Fruit fly (Drosophila melanogaster) Kc167 (cell line): ENCODE data around the gene Vps45.
A peak's percentile ranks its signal among the peaks of the same experiment; 100 is the strongest.

Experiments
- Myc ChIP-seq: fragments of >200 bp; optimal IDR thresholded peaks from 2 replicates; lab custom pipeline; 2017; ENCODE audit warnings: missing external identifiers
- Sin3A ChIP-seq: fragments of >200 bp; optimal IDR thresholded peaks from 2 replicates; lab custom pipeline; 2018; ENCODE audit warnings: missing external identifiers
- h ChIP-seq: fragments of >200 bp; optimal IDR thresholded peaks from 3 replicates; lab custom pipeline; 2018; ENCODE audit warnings: missing external identifiers
- insv ChIP-seq: fragments of >200 bp; optimal IDR thresholded peaks from 3 replicates; lab custom pipeline; 2018; ENCODE audit warnings: missing external identifiers
- psq ChIP-seq: fragments of >200 bp; optimal IDR thresholded peaks from 2 replicates; lab custom pipeline; 2017; ENCODE audit warnings: missing external identifiers
- ttk ChIP-seq: sonication (Bioruptor generic); optimal IDR thresholded peaks from 2 replicates; lab custom pipeline; 2017; ENCODE audit warnings: missing external identifiers

Gene Vps45

DNA sequence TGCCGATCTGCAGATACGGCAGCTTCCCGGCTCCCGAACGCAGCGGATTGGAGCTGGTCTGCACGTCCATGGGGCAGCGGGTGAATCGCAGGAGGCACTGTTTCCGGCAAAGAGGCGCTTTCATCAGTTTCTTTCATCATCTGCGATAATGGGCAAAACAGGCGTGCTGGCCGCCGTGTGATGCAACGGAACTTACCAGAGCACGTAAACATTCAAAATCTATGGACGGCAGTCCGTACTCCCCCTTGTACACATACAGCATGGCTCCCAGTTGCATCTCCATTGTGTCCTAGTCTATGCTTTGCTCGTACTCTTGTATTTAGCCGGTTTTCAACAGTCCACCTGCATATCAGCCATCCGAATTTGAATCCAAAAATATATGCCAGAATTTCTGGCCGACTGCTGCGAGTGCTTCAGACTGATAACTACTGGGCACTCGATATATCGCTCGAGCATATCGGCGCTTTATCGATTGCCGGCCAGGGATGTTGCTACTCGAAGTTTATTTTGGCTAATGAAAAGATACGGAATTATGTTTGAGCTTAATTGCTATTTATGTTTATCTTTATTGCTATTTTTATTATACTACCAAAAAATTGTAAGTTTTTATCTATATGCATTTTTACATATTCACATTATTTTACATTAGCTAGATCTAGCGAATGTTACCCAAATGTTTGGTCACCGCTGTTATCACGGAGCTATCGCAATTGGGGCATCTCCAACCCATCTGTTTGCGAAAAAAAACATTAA is at the start of gene Vps45, which contains the start of gene CG9393:
Gene Vps45, plus strand, starts transcription at position 685 of the 753 bp plus-strand sequence.
Gene CG9393, minus strand, starts transcription at position 434 of the 753 bp plus-strand sequence.
- TF ChIP-seq Myc (lab: Kevin White, UChicago) = no peak
- no peak for TF ChIP-seq insv
- TF ChIP-seq h = no peak
- TF ChIP-seq Sin3A (lab: Kevin White, UChicago) = peak; percentile 6

DNA sequence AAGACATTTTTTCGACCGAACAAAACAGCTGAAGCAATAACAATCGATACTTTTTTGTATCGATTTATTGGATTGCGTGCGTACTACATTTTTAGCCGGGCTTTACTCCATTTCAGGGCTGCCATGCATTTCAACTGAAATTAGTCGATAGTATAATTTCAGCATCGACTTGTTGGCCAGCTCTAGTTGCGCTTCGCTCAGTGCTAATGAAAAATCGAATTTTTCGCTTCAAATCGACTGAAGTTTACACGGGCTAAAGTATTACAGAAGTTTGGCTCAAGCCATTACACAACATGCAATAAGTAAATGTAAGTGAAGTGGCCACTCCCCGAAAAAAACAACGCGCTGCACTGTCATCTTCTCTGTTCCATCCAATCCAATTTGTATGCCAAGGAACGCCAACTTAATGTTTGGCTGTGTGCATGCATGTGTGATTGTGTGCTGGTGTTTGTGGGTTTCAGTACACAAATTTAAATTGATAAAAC is 47.8 kb upstream of the Vps45 start, which contains the start of the genes mRpL47, CG8176 and Kdm3:
Gene mRpL47, minus strand, starts transcription at position 49 of the 485 bp plus-strand sequence.
Gene CG8176, plus strand, starts transcription at position 148 of the 485 bp plus-strand sequence.
Gene Kdm3, plus strand, starts transcription at position 148 of the 485 bp plus-strand sequence.
- no peak for TF ChIP-seq Myc (lab: Kevin White, UChicago)
- no peak for TF ChIP-seq Sin3A (lab: Kevin White, UChicago)
- no peak for TF ChIP-seq insv
- TF ChIP-seq ttk (lab: Kevin White, UChicago) = no peak
- TF ChIP-seq h = no peak

DNA sequence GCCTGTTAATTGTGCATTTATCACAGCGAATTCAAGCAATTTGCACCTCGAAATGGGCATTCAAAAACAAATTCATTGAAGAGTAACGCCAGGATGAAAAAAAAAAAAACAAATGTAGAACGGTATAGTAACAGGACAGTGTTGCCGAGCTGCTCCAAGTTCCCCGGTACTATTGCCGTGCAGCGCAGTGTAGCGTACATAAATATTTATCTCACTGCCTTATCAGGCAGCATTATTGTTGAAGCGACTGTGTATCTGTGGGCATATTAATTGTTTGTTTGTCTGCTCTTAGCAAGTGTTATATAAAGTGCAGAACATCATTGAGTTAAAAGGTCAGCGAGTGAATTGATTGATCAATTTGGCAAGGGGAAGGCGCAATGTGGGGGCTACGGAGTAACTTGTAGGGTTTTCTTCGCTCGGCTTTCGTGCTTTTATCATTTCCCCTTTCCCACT is 47.3 kb upstream of the Vps45 start:
- TF ChIP-seq h = no peak
- no peak for TF ChIP-seq Sin3A (lab: Kevin White, UChicago)
- no peak for TF ChIP-seq insv
- no peak for TF ChIP-seq Myc (lab: Kevin White, UChicago)
- no peak for TF ChIP-seq ttk (lab: Kevin White, UChicago)
- no peak for TF ChIP-seq psq (lab: Kevin White, UChicago)

DNA sequence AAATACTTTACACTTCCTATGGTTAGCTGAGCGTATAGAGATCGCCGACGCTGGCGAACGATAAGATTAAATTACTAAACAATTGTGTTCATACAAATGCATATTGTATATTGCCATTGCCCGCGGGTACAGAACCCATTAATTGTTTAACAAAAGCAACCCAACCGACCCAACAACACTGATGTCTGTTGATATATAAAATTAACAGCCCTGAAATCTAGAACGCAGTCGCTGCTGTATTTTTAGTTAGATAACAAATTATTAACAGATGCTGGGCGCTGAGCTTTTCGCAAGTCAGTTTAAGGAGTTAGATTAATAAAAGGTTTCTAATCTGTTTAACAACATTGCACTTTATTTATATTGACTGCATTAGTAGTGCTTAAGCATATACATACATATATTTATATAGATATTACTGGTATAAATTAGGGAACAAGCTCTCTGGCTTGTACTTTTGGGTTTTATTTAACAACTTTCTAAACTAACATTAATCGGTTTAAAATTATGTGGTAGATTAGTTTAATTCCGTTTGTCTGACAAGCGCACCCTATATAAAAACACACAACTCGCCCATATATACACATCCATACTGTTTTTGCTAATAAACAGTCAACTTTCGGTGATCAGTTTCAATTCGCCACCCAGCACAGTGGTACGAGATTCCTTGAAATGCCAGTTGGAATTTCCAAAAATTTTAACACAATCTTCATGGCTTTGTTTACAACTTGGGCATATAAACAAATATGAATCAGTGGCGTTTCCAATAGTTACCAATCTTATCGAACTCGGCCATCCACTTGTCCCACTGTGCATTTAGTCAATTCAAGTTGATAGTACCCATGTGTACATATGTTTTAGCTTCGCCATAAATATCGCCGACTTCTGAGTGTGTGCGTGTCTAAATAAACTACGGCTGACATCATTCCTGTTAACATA is 35.5 kb upstream of the Vps45 start:
- TF ChIP-seq Myc (lab: Kevin White, UChicago) = no peak
- no peak for TF ChIP-seq h
- TF ChIP-seq insv = no peak
- no peak for TF ChIP-seq psq (lab: Kevin White, UChicago)
- TF ChIP-seq ttk (lab: Kevin White, UChicago) = no peak

DNA sequence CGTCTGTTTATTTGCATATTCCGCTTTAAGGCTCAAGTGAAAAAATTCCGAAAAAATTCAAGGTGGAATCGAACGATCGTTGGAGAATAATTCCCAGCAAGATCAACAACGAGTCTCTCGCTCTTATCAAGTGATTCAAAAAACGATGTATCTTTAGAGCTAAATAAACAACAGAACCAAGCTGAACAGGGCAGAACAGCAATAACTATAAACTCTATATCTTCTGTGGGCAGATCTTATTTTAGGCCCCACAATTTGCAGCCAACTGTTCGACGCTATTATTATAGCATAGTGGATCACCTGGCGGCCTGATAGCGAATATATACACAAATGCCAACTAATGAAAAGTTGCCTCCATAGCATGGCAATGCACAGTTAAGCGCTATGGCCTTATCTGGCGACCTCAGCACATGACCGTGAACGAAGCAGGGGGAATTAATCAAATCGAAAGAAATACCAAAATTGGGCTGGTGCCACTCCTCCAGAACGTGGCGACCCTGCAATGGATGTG is 34.3 kb upstream of the Vps45 start:
- no peak for TF ChIP-seq ttk (lab: Kevin White, UChicago)
- TF ChIP-seq h = no peak

DNA sequence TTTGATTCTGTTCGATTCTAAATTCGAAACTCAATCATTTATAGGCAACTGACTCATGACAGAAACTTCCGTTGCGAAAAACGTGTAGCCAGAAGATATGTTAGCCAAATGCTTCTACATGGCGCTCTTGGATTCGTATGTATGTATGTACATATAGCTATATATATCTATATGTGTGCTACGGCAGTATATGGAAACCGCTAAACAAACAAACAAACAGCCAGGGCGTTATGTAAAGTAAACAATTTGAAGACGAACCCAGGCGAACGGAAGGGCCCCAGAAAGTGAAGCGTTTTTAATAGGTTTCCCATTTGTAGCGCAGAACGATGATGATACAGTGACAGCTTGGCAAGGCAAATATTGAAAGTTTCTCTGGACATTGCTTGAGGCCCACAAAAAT is 33.8 kb upstream of the Vps45 start:
- no peak for TF ChIP-seq insv
- no peak for TF ChIP-seq h
- TF ChIP-seq ttk (lab: Kevin White, UChicago) = no peak
- TF ChIP-seq Sin3A (lab: Kevin White, UChicago) = no peak
- TF ChIP-seq Myc (lab: Kevin White, UChicago) = no peak
- no peak for TF ChIP-seq psq (lab: Kevin White, UChicago)

DNA sequence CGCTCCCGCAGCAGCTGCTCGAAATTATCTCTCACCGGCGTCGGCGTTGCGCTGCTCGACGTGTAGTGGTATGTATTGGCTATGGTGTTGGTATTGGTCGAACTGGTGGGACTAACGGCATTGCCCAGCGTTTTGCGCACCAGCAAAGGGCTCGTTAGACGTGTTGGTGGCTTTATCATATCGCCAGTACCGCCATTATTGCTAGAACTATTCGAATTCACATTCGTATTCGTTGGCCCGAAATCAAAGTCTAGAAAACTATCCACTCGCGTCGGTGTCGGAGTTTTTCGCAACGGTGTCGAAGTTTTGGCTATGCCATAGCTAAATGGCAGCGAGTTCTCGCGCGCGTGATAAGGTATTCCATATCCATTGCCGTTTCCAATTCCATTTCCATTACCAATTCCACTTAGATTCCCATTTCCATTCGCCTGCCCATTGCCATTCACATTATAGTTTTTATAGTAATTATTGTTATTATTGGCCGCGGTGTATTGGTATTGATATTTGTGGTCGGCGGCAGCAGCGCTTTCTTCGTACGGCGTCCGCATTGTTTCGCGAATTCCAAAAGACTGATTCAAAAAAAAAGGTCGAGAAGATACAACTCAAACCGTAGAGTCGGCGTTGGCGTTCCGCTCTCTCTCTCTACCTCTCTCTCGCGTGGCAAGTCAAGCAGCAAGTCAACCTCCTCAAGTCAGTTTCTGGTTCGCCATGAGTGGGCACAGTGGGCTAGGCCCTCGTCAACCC is 31.1 kb upstream of the Vps45 start, which contains the start of gene by:
Gene by, minus strand, starts transcription at position 575 of the 744 bp plus-strand sequence.
- TF ChIP-seq h = no peak
- TF ChIP-seq Myc (lab: Kevin White, UChicago) = no peak
- no peak for TF ChIP-seq insv
- no peak for TF ChIP-seq psq (lab: Kevin White, UChicago)
- no peak for TF ChIP-seq ttk (lab: Kevin White, UChicago)
- TF ChIP-seq Sin3A (lab: Kevin White, UChicago) = no peak

DNA sequence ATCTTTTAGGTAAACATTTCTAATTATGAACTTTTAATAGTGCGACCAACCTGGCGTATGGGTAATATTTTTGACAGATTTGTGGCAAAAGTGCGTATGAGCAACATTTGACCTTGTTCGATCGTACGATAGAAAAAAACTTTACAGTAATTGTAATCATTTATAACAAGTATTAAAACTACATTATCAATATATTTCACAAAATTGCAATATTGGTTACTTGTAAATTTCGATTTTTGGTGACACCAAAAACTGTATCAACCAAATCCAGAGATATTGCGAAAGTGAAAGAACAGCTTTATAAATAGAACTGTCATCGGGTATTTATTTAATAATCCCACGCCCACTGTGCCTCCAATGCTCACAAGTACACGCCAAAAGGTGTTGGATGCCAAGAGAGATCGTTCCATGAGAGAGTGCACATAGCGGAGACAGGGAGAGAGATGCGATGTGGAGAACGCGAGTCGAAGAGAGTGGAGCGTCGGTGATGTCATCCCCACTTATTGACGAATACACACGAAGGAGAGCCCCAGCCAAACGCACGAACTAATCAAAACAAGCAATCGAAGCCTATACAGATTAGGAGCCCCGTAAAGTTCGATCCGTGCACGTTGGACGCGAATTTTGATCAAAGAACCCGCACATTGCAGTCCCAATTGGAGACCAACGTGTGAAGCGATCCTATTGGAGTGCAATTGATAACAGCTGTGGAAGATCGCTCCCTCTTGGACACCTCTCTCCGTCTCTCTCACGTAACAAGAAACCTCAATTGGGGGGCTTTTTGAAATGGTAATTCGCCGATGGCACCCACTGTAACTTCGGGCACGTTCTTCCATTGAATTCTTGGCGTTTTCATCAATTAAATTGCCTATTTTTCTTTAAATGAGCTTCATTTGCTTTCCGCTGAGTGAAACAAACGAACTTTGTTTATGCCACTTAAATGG is 30.3 kb upstream of the Vps45 start:
- TF ChIP-seq Sin3A (lab: Kevin White, UChicago) (no peak), ttk (lab: Kevin White, UChicago) (no peak), h (no peak), psq (lab: Kevin White, UChicago) (no peak), Myc (lab: Kevin White, UChicago) (no peak)

DNA sequence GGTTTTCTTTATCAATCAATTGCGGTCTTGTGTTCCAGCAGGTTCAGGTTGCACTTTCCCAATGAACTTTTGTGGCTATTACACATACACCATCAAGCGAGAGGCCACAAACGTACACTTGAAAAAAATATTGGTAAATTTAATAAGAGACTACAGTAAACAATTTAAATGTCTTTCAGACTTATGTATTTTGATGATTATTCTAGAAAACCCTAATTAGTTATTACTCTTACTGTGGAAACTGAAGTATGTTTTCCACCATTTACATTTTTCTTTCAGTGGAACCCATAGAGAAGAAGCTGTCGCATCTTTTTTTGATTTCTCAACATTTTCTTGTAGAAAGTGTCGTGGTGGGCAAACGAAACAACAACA is 29.6 kb upstream of the Vps45 start:
- no peak for TF ChIP-seq Sin3A (lab: Kevin White, UChicago)
- no peak for TF ChIP-seq Myc (lab: Kevin White, UChicago)
- no peak for TF ChIP-seq ttk (lab: Kevin White, UChicago)
- no peak for TF ChIP-seq h
- no peak for TF ChIP-seq psq (lab: Kevin White, UChicago)
- TF ChIP-seq insv = no peak

DNA sequence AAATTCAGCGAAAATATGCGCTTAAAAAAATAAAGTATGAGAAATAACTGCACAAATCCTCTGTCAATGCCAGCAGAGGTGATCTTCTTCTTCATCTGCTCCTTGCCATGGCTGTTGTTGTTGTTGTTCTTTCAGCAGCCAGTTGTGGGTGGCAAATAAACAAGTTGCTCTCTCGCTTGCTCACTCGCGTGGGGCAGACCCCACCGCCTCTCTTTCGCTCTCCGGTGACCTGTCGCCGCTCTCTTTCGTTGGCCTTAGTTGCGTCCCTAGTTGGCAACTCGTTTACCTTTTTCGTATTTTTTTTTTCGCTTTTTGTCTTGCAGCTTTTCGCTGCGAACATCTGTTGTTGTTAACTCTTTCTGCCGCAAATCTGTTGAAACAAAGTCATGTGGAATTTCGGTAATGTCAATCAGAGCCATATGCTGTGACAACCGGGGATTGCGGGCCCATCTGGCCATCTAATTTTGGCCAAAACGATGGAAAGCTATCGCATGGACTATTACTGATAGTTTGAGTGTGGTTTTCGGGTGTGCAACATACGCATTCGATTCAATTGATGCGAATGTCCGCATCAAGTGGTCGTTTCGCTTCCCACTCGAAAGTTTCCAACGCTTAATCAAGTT is 29.0 kb upstream of the Vps45 start:
- TF ChIP-seq ttk (lab: Kevin White, UChicago) (no peak), Sin3A (lab: Kevin White, UChicago) (no peak), Myc (lab: Kevin White, UChicago) (no peak), insv (no peak), psq (lab: Kevin White, UChicago) (no peak), h (no peak)
